Fruit fly (Drosophila melanogaster) whole organism: Measurements from ENCODE around the gene Nulp1.

Experiments used
- CG8478 ChIP-seq: fragments of >200 bp; optimal IDR thresholded peaks from 2 replicates; lab custom pipeline; 2018; ENCODE audit warnings: inconsistent platforms
- Dll ChIP-seq: fragments of >200 bp; optimal IDR thresholded peaks from 2 replicates; lab custom pipeline; 2017
- EcR ChIP-seq, 2 experiments: fragments of >200 bp; optimal IDR thresholded peaks; 2 replicates each; lab custom pipeline; 2017; ENCODE audit warnings: missing biosample characterization in 2 of 2, missing genetic modification characterization in 2 of 2, missing genetic modification reagents in 2 of 2

dm6 chr3L:8124481-8125359 is 14.6 kb downstream of the Nulp1 start, which contains the start of the genes CG7550 and mRpL36:
- no peak for TF ChIP-seq EcR (GFP tag; optimal IDR thresholded peaks at IDR 0.05; lab: Kevin White, UChicago)
- no peak for TF ChIP-seq Dll (lab: Kevin White, UChicago)
- TF ChIP-seq CG8478 (lab: Kevin White, UChicago) = no peak
